Fruit fly (Drosophila melanogaster) whole organism, adult: Measurements from ENCODE around the gene DCTN6-p27.

Experiments
- CG11617 ChIP-seq: fragments of 200-800 bp; sonication (Bioruptor generic); optimal IDR thresholded peaks from 2 replicates; lab custom pipeline; 2017; ENCODE audit warnings: mild to moderate bottlenecking, missing biosample characterization, missing genetic modification reagents, missing genetic modification characterization
- CG14711 ChIP-seq: fragments of 200-800 bp; sonication (Bioruptor generic); optimal IDR thresholded peaks from 2 replicates; lab custom pipeline; 2018; ENCODE audit warnings: missing biosample characterization, mild to moderate bottlenecking, missing genetic modification characterization, moderate library complexity
- CG1620 ChIP-seq: fragments of 200-800 bp; sonication (Bioruptor generic); optimal IDR thresholded peaks from 2 replicates; lab custom pipeline; 2016; ENCODE audit warnings: missing biosample characterization, missing genetic modification characterization
- CG33017 ChIP-seq: fragments of 200-800 bp; sonication (Bioruptor generic); optimal IDR thresholded peaks from 2 replicates; lab custom pipeline; 2018; ENCODE audit warnings: missing biosample characterization, mild to moderate bottlenecking, missing genetic modification characterization, moderate library complexity
- CG5204 ChIP-seq: fragments of 200-800 bp; sonication (Bioruptor generic); optimal IDR thresholded peaks from 2 replicates; lab custom pipeline; 2016; ENCODE audit warnings: missing biosample characterization, missing genetic modification characterization
- CG7045 ChIP-seq: fragments of 200-800 bp; sonication (Bioruptor generic); optimal IDR thresholded peaks from 2 replicates; lab custom pipeline; 2017; ENCODE audit warnings: missing biosample characterization, mild to moderate bottlenecking, missing genetic modification characterization
- CG7101 ChIP-seq: fragments of 200-800 bp; sonication (Bioruptor generic); optimal IDR thresholded peaks from 2 replicates; lab custom pipeline; 2018; ENCODE audit warnings: missing biosample characterization, mild to moderate bottlenecking, missing genetic modification characterization, moderate library complexity
- cnc ChIP-seq, 2 experiments: fragments of >200 bp; optimal IDR thresholded peaks; 2 replicates each; lab custom pipeline; 2017
- ovo ChIP-seq: fragments of 200-800 bp; sonication (Bioruptor generic); optimal IDR thresholded peaks from 2 replicates; lab custom pipeline; 2016; ENCODE audit warnings: missing biosample characterization, missing genetic modification characterization
- pad ChIP-seq: fragments of 200-800 bp; sonication (Bioruptor generic); optimal IDR thresholded peaks from 3 replicates; lab custom pipeline; 2017; ENCODE audit warnings: missing biosample characterization, missing genetic modification characterization, mild to moderate bottlenecking, moderate library complexity, missing genetic modification reagents
- toe ChIP-seq: fragments of 200-800 bp; sonication (Bioruptor generic); optimal IDR thresholded peaks from 2 replicates; lab custom pipeline; 2016; ENCODE audit warnings: missing biosample characterization, missing genetic modification characterization

DNA sequence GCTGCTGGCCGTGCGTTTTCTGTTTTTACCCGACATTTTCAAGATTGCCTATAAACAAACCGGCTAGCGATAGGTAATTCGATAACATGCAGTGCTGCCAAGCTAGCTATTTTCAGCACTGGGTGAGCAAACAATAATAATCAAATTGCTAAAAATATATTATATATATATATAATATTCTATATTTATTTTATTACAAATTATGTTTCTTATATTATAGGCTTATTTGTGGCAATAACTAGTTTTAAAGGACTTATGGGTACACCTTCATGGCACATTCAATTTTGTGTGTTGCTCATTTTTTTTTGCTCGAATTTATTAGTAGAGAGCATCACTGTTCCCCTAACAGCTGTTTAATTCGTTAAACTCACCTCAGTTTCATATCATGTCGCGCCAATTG lies 5.2 kb upstream of the DCTN6-p27 start:
- TF ChIP-seq CG14711 (peak; percentile 62), pad (GFP tag; lab: Kevin White, UChicago) (peak; percentile 44), ovo (GFP tag; lab: Kevin White, UChicago) (no peak), toe (GFP tag; lab: Kevin White, UChicago) (no peak), cnc (optimal IDR thresholded peaks at IDR 0.05; lab: Kevin White, UChicago) (no peak), CG1620 (GFP tag; lab: Kevin White, UChicago) (no peak), CG33017 (peak; percentile 62), CG7045 (peak; percentile 66), CG11617 (GFP tag; lab: Kevin White, UChicago) (peak; percentile 62), CG7101 (peak; percentile 79), CG5204 (no peak)
